Worm (Caenorhabditis elegans) whole organism, late embryonic: ENCODE results near the gene nhr-203.

Source experiments
- C08G9.2 ChIP-seq: sonication (generic microtip); optimal IDR thresholded peaks from 2 replicates; lab custom pipeline; 2016; ENCODE audit warnings: mild to moderate bottlenecking, missing genetic modification characterization, moderate library complexity, missing compliant biosample characterization
- K02D7.2 ChIP-seq: sonication (generic microtip); optimal IDR thresholded peaks from 2 replicates; lab custom pipeline; 2017; ENCODE audit warnings: mild to moderate bottlenecking, missing genetic modification characterization, missing compliant biosample characterization
- T23F11.4 ChIP-seq: fragments of 200-800 bp; sonication (Bioruptor generic); optimal IDR thresholded peaks from 2 replicates; lab custom pipeline; 2018; ENCODE audit warnings: mild to moderate bottlenecking, missing genetic modification characterization, missing compliant biosample characterization
- Y22D7AL.16 ChIP-seq: sonication (generic microtip); optimal IDR thresholded peaks from 2 replicates; lab custom pipeline; 2016; ENCODE audit warnings: missing genetic modification characterization, missing compliant biosample characterization
- ama-1 ChIP-seq: fragments of 150-350 bp; optimal IDR thresholded peaks from 2 replicates; lab custom pipeline; 2014
- ceh-2 ChIP-seq: sonication (generic microtip); optimal IDR thresholded peaks from 2 replicates; lab custom pipeline; 2016; ENCODE audit warnings: missing genotype, missing genetic modification characterization, missing compliant biosample characterization
- ceh-30 ChIP-seq: fragments of 150-350 bp; optimal IDR thresholded peaks from 2 replicates; lab custom pipeline; 2014; ENCODE audit warnings: missing biosample characterization, missing genetic modification characterization
- ceh-45 ChIP-seq: fragments of 200-800 bp; sonication (Bioruptor generic); IDR thresholded peaks from 2 replicates; pipeline ENCODE4 v1.3.6; 2022; ENCODE audit warnings: missing genetic modification reagents, missing genetic modification characterization, missing compliant biosample characterization
- ceh-6 ChIP-seq: fragments of 200-800 bp; sonication (Bioruptor generic); optimal IDR thresholded peaks from 2 replicates; lab custom pipeline; 2018; ENCODE audit warnings: mild to moderate bottlenecking, missing genetic modification characterization, missing compliant biosample characterization
- dve-1 ChIP-seq: sonication (generic microtip); optimal IDR thresholded peaks from 2 replicates; lab custom pipeline; 2017; ENCODE audit warnings: antibody characterized with exemption, mild to moderate bottlenecking, missing genetic modification characterization, missing compliant biosample characterization
- elt-2 ChIP-seq: sonication (generic microtip); optimal IDR thresholded peaks from 2 replicates; lab custom pipeline; 2016; ENCODE audit warnings: missing genetic modification reagents, missing genetic modification characterization, missing compliant biosample characterization
- ets-4 ChIP-seq: sonication (generic microtip); optimal IDR thresholded peaks from 2 replicates; lab custom pipeline; 2016; ENCODE audit warnings: missing genetic modification characterization, missing compliant biosample characterization
- eyg-1 ChIP-seq: sonication (generic microtip); optimal IDR thresholded peaks from 2 replicates; lab custom pipeline; 2016; ENCODE audit warnings: missing genotype, missing genetic modification characterization, missing compliant biosample characterization
- hlh-15 ChIP-seq: sonication (generic microtip); optimal IDR thresholded peaks from 2 replicates; lab custom pipeline; 2016; ENCODE audit warnings: missing genetic modification characterization, missing compliant biosample characterization
- hlh-30 ChIP-seq: sonication (generic microtip); optimal IDR thresholded peaks from 2 replicates; lab custom pipeline; 2017; ENCODE audit warnings: antibody characterized with exemption, missing genetic modification characterization, missing compliant biosample characterization; ENCODE audit not compliant: insufficient read depth
- hlh-6 ChIP-seq: sonication (generic microtip); optimal IDR thresholded peaks from 2 replicates; lab custom pipeline; 2016; ENCODE audit warnings: missing genotype, missing genetic modification characterization, missing compliant biosample characterization
- hlh-8 ChIP-seq: sonication (generic microtip); optimal IDR thresholded peaks from 2 replicates; lab custom pipeline; 2016; ENCODE audit warnings: missing genotype, missing genetic modification characterization, missing compliant biosample characterization
- lin-11 ChIP-seq: fragments of 200-800 bp; sonication (Bioruptor generic); optimal IDR thresholded peaks from 2 replicates; lab custom pipeline; 2018; ENCODE audit warnings: mild to moderate bottlenecking, missing genetic modification characterization, missing compliant biosample characterization
- madf-2 ChIP-seq: sonication (generic microtip); optimal IDR thresholded peaks from 2 replicates; lab custom pipeline; 2017; ENCODE audit warnings: missing genetic modification characterization, missing compliant biosample characterization
- mec-3 ChIP-seq: sonication (generic microtip); optimal IDR thresholded peaks from 2 replicates; lab custom pipeline; 2016; ENCODE audit warnings: borderline replicate concordance, missing genetic modification characterization, missing compliant biosample characterization
- nfya-1 ChIP-seq: sonication (generic microtip); optimal IDR thresholded peaks from 2 replicates; lab custom pipeline; 2017; ENCODE audit warnings: missing genetic modification characterization, mild to moderate bottlenecking, missing compliant biosample characterization, antibody characterized with exemption, moderate library complexity
- nhr-11 ChIP-seq: fragments of 150-350 bp; optimal IDR thresholded peaks from 2 replicates; lab custom pipeline; 2014; ENCODE audit warnings: missing biosample characterization, missing genetic modification characterization
- pag-3 ChIP-seq: sonication (generic microtip); optimal IDR thresholded peaks from 2 replicates; lab custom pipeline; 2016; ENCODE audit warnings: missing compliant biosample characterization, missing genetic modification characterization, borderline replicate concordance
- pros-1 ChIP-seq: fragments of 150-350 bp; optimal IDR thresholded peaks from 2 replicates; lab custom pipeline; 2014; ENCODE audit warnings: missing biosample characterization, missing genetic modification reagents, missing genetic modification characterization
- ref-2 ChIP-seq: sonication (generic microtip); optimal IDR thresholded peaks from 2 replicates; lab custom pipeline; 2016; ENCODE audit warnings: missing genetic modification characterization, missing compliant biosample characterization
- sdc-2 ChIP-seq: sonication (generic microtip); optimal IDR thresholded peaks from 2 replicates; lab custom pipeline; 2016; ENCODE audit warnings: missing genotype, missing genetic modification characterization, missing compliant biosample characterization
- tbx-2 ChIP-seq: sonication (generic microtip); optimal IDR thresholded peaks from 2 replicates; lab custom pipeline; 2016; ENCODE audit warnings: missing genetic modification characterization, missing compliant biosample characterization
- unc-42 ChIP-seq: sonication (generic microtip); optimal IDR thresholded peaks from 2 replicates; lab custom pipeline; 2016; ENCODE audit warnings: missing genotype, missing genetic modification characterization, missing compliant biosample characterization
- unc-55 ChIP-seq: sonication (generic microtip); optimal IDR thresholded peaks from 2 replicates; lab custom pipeline; 2017; ENCODE audit warnings: missing biosample characterization, missing genetic modification reagents, missing genetic modification characterization
- unc-86 ChIP-seq: sonication (generic microtip); optimal IDR thresholded peaks from 2 replicates; lab custom pipeline; 2016; ENCODE audit warnings: missing genetic modification characterization, missing compliant biosample characterization
- zip-5 ChIP-seq: sonication (generic microtip); optimal IDR thresholded peaks from 2 replicates; lab custom pipeline; 2016; ENCODE audit warnings: missing genetic modification characterization, missing compliant biosample characterization

nhr-203 gene

ce11 chrV:459464-459863 is at the start of gene nhr-203:
TSS of gene nhr-203 (plus strand) at chrV:459795.
- no peak for TF ChIP-seq C08G9.2 (tag; lab: Kevin White, UChicago)
- peak; percentile 26 for TF ChIP-seq elt-2 (tag; lab: Kevin White, UChicago)

- no peak for TF ChIP-seq elt-2 (tag; lab: Kevin White, UChicago)
- TF ChIP-seq pag-3: no peak
- TF ChIP-seq hlh-6 (tag; lab: Kevin White, UChicago): no peak
- TF ChIP-seq ceh-6: no peak
- TF ChIP-seq hlh-30: no peak
- no peak for TF ChIP-seq dve-1
- no peak for TF ChIP-seq ama-1 (lab: Kevin White, UChicago)
- TF ChIP-seq nfya-1 (tag; lab: Kevin White, UChicago): no peak
- no peak for TF ChIP-seq sdc-2 (tag; lab: Kevin White, UChicago)
- no peak for TF ChIP-seq nhr-11 (tag; lab: Kevin White, UChicago)
- TF ChIP-seq ceh-2 (tag; lab: Kevin White, UChicago): no peak
- TF ChIP-seq tbx-2 (tag; lab: Kevin White, UChicago): no peak
- no peak for TF ChIP-seq K02D7.2 (tag; lab: Kevin White, UChicago)
- no peak for TF ChIP-seq zip-5 (tag; lab: Kevin White, UChicago)
- TF ChIP-seq unc-55 (GFP tag; lab: Kevin White, UChicago): no peak
- TF ChIP-seq pros-1: no peak
- TF ChIP-seq ets-4 (tag; lab: Kevin White, UChicago): no peak
- TF ChIP-seq mec-3: no peak
- no peak for TF ChIP-seq ref-2
- TF ChIP-seq, all 69 proteins: peak for 0
These were observed 46.8 kb upstream of the nhr-203 start for ce11 chrV:412820-413219.

- TF ChIP-seq madf-2 (tag; lab: Kevin White, UChicago): no peak
- TF ChIP-seq T23F11.4 (GFP tag; lab: Kevin White, UChicago): no peak
- no peak for TF ChIP-seq pag-3
These were observed 45.0 kb upstream of the nhr-203 start, which contains the start of gene dod-19 for ce11 chrV:414630-415029. TSS of gene dod-19 (minus strand) at chrV:414759.

ce11 chrV:415072-415471 is 44.5 kb upstream of the nhr-203 start:
- peak; percentile 18 for TF ChIP-seq elt-2 (tag; lab: Kevin White, UChicago)
- no peak for TF ChIP-seq ref-2

- TF ChIP-seq nhr-11 (tag; lab: Kevin White, UChicago) (no peak), Y22D7AL.16 (no peak), unc-42 (tag; lab: Kevin White, UChicago) (no peak), sdc-2 (tag; lab: Kevin White, UChicago) (no peak), hlh-15 (tag; lab: Kevin White, UChicago) (no peak), dve-1 (no peak), eyg-1 (no peak)
These were observed 41.8 kb upstream of the nhr-203 start, which contains the start of gene irg-8 for ce11 chrV:417656-418353. TSS of gene irg-8 (minus strand) at chrV:417706.

ce11 chrV:418432-418831 is 41.2 kb upstream of the nhr-203 start, which contains the start of gene Y39D8A.1:
TSS of gene Y39D8A.1 (plus strand) at chrV:418732.
- TF ChIP-seq mec-3 (no peak), hlh-8 (tag; lab: Kevin White, UChicago) (no peak), unc-86 (tag; lab: Kevin White, UChicago) (no peak), ceh-30 (tag; lab: Kevin White, UChicago) (no peak), lin-11 (tag; lab: Kevin White, UChicago) (no peak), sdc-2 (tag; lab: Kevin White, UChicago) (no peak), ceh-45 (GFP tag; lab: Robert Waterston, UW) (no peak)
